Worm (Caenorhabditis elegans): ENCODE data around the gene F40F12.3.

The F40F12.3 gene

DNA sequence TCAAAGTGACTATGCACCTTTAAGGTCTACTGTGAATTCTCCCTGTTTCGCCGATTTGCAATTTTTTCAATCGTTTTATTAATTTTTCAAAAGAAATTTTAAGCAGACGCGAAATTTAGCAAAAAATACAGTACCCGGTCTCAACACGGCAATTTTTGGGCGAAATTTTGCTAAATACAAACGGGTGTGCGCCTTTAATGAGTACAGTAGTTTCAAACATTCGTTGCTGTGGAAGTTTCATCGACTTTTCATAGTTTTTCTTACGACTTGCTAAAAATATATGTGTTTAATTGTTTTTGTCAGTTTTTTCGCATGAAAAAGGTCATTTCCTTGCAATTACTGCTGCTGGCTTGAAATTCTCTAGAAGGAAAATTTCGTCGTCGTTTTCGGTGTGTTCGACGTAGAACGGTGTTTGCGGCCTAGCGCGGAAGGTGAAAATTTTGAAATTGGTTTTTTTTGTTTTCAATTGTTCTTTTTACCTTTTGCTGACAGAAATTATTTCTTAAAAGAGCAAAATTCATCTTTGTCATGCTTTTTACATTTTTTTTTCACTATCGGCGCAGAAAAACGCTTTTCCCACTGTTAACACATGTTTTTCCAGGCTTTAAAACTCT is 26.2 kb upstream of the F40F12.3 start, which contains the start of gene K03H1.7:
Gene K03H1.7 (plus strand): TSS at position 600 of the 614 bp plus-strand sequence.
- no peak for TF ChIP-seq hnd-1 (tag; optimal IDR thresholded peaks at IDR 0.05)
- TF ChIP-seq aly-1 (tag; optimal IDR thresholded peaks at IDR 0.05): no peak
- TF ChIP-seq flt-1 (GFP tag; IDR thresholded peaks at IDR 0.05): no peak
- TF ChIP-seq pes-1 (GFP tag; IDR thresholded peaks at IDR 0.05): no peak
- TF ChIP-seq ets-7 (tag; optimal IDR thresholded peaks at IDR 0.05): no peak
- no peak for TF ChIP-seq hmbx-1 (tag; optimal IDR thresholded peaks at IDR 0.05)
- no peak for TF ChIP-seq B0310.2 (tag; optimal IDR thresholded peaks at IDR 0.05)

DNA sequence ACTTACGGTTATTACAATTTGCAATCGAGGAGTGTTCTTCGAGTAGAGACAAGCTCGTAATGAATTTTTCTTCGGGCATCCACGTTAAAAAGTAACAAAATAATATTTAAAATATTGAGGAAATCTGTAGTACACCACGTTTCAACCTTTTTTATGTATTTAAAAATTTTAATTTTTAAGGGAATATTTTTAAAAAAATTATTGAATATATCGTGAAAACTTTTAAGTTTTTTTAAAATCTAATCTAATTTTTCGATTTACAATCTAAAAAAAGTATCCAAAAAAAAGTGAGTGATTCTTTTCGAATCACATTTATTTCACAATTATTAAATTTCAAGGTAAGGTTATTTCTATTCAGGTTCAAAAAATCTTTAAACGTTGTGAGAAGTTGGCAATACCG is 24.1 kb upstream of the F40F12.3 start, which contains the start of gene gln-2:
Gene gln-2 (minus strand): TSS at position 101 of the 400 bp plus-strand sequence.
- TF ChIP-seq hmbx-1 (tag; optimal IDR thresholded peaks at IDR 0.05): no peak

DNA sequence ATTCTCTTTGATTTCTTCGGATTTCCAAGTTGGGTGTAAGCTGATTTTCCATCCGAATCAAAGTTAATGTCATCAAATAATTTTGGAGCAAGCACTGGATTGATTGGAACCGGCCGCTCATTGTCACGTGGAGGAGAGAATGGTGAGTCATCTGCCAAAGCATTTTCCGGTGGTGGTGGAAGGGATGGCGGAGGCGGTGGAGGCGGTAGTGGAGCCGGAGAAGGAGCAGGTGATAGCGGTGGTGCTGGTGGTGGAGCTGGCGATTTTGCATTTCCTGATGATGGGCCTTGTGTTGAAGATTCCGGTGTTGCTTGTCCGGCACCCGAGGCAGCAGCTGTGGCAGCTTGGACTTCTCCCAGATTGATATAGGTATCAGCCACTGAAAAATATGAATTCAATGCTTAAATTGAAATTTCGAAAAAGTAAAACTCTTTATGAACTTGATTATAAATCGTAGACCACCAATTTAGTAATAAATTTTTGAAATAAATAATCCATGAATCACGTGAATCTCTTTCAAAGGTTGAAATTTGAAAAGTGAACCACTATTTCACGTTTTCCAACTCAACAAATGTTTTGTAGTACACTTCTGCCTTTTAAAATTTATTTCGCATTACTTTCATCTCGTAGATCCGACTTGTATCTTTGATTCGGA is 20.5 kb upstream of the F40F12.3 start, which contains the start of the genes K03H1.9 and K03H1.12:
Gene K03H1.9 (minus strand): TSS at position 471 of the 655 bp plus-strand sequence.
Gene K03H1.12 (plus strand): TSS at position 605 of the 655 bp plus-strand sequence.
- no peak for TF ChIP-seq ama-1 (optimal IDR thresholded peaks at IDR 0.05)

DNA sequence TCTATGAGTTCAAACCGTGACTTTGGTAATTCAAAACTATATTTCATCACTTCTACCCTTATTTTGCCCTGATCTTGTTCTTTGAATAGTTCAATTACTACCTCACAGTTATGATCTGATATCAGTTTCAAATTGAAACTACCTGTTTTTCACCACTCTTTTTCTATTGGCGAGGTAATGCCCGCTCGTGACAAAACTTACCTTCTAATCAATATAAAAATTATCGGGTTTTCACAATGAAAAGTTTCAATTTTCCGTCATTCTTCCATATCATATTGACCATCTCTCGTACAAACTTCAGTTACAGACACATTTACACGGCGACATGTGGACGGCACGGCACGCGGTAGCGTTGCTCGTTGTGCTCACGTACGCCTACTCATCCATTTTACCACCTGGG is 11.4 kb upstream of the F40F12.3 start, which contains the start of gene dec-7:
Gene dec-7 (plus strand): TSS at position 308 of the 400 bp plus-strand sequence.
- TF ChIP-seq flt-1 (GFP tag; IDR thresholded peaks at IDR 0.05) (no peak), pes-1 (GFP tag; IDR thresholded peaks at IDR 0.05) (no peak), ceh-13 (GFP tag; optimal IDR thresholded peaks at IDR 0.05) (no peak), scrt-1 (GFP tag; IDR thresholded peaks at IDR 0.05) (no peak)

- no peak for TF ChIP-seq tbx-37 (GFP tag; conservative IDR thresholded peaks at IDR 0.05)
Observed at ce11 chrIII:9930406-9930805, 9.7 kb upstream of the F40F12.3 start.

DNA sequence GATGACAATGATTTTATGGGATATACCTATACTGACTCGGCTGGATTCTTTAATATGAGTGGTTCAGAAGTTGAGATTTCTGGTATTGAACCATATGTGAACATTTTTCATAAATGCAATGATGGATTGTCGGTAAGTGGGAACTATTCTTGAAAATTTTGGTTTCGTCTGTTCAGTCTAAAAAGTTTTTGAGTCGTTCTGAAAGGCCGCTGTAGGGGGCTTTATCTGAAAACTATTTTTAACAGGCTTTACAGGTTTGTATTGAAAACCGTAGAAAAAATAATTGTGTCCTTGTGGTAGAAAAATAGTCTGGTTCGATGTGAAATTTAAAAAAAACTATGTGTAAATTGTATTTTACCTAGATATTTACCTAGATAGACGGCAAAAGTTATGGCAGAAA is 8.9 kb upstream of the F40F12.3 start:
- no peak for TF ChIP-seq pes-1 (GFP tag; IDR thresholded peaks at IDR 0.05)
- no peak for TF ChIP-seq ets-7 (tag; optimal IDR thresholded peaks at IDR 0.05)
- no peak for TF ChIP-seq tbx-37 (GFP tag; conservative IDR thresholded peaks at IDR 0.05)
- TF ChIP-seq hnd-1 (tag; optimal IDR thresholded peaks at IDR 0.05): no peak
- no peak for TF ChIP-seq B0310.2 (tag; optimal IDR thresholded peaks at IDR 0.05)
- no peak for TF ChIP-seq sea-1 (GFP tag; conservative IDR thresholded peaks at IDR 0.05)
- no peak for TF ChIP-seq ceh-36 (tag; optimal IDR thresholded peaks at IDR 0.05)
- no peak for TF ChIP-seq hmg-4 (GFP tag; optimal IDR thresholded peaks at IDR 0.05)
- TF ChIP-seq tbx-11 (GFP tag; IDR thresholded peaks at IDR 0.05): no peak
- TF ChIP-seq tra-4 (tag; optimal IDR thresholded peaks at IDR 0.05): no peak
- TF ChIP-seq flt-1 (GFP tag; IDR thresholded peaks at IDR 0.05): no peak
- TF ChIP-seq F13C5.2 (tag; optimal IDR thresholded peaks at IDR 0.05): no peak
- no peak for TF ChIP-seq aly-1 (tag; optimal IDR thresholded peaks at IDR 0.05)
- no peak for TF ChIP-seq ama-1 (optimal IDR thresholded peaks at IDR 0.05)
- TF ChIP-seq ceh-13 (GFP tag; optimal IDR thresholded peaks at IDR 0.05): no peak
- TF ChIP-seq hmbx-1 (tag; optimal IDR thresholded peaks at IDR 0.05): no peak
- TF ChIP-seq scrt-1 (GFP tag; IDR thresholded peaks at IDR 0.05): no peak

DNA sequence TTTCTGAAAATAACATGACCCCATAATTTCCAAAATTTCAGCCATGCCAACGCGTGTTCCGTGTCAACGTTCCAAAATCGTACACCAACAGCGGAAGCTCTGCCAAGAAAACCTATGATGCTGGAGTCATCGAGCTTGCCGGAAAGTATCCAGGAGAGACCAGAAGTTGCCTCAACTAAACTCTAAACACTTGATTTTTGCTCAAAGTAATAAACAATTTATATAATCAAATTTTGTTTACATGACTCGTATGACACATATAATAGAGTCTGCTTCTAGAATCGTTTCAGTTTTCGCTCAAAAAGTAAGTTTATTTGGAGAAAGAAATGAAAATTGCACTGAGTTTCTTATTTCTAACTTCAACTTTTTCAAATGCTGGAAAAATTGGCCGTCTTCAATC is 8.1 kb upstream of the F40F12.3 start, which contains the start of gene ttr-1:
Gene ttr-1 (plus strand): TSS at position 301 of the 400 bp plus-strand sequence.
- no peak for TF ChIP-seq pes-1 (GFP tag; IDR thresholded peaks at IDR 0.05)

DNA sequence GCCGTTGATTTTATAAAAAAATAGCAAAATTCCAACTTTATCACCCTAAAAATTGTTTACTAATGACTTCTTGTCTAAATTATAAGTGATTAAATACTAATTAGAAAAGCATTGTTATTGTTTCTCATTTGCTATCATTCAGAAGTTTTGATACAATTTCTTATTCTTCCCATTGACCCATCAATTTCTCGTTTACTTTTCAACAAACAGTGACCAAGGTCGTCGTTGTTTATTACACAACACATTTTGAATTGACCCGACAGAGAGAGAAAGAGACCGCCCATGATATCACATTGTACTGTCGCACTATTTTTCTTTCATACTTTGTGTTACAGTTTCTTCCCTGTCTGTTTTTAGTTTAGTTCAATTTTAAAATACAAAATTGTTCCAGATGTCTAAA is 6.7 kb upstream of the F40F12.3 start, which contains the start of gene ttr-2:
Gene ttr-2 (plus strand): TSS at position 392 of the 400 bp plus-strand sequence.
- TF ChIP-seq hmg-4 (GFP tag; optimal IDR thresholded peaks at IDR 0.05): no peak
- TF ChIP-seq pes-1 (GFP tag; IDR thresholded peaks at IDR 0.05): no peak
- no peak for TF ChIP-seq tbx-11 (GFP tag; IDR thresholded peaks at IDR 0.05)
- TF ChIP-seq sea-1 (GFP tag; conservative IDR thresholded peaks at IDR 0.05): no peak
- no peak for TF ChIP-seq ceh-36 (tag; optimal IDR thresholded peaks at IDR 0.05)
- no peak for TF ChIP-seq ets-7 (tag; optimal IDR thresholded peaks at IDR 0.05)
- no peak for TF ChIP-seq aly-1 (tag; optimal IDR thresholded peaks at IDR 0.05)
- no peak for TF ChIP-seq B0310.2 (tag; optimal IDR thresholded peaks at IDR 0.05)
- no peak for TF ChIP-seq flt-1 (GFP tag; IDR thresholded peaks at IDR 0.05)

DNA sequence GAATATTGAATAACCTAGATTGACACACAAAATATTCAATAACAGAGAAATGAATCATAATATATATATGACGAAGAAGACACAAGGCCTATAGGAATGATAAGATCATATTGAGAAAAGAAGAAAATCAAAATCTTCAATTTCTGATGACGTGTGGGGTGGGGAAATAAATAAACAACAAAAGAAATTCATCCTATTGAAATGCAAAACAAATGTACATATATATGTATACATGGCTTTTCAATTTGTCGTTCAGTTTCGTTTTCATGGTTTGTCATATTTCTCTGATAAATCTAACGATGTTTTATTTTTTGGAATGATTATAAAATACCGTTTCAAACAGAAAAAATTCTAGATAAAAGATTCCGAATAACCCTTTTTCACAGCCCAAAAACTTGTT is 6.0 kb upstream of the F40F12.3 start, which contains the start of gene ttr-3:
Gene ttr-3 (minus strand): TSS at position 101 of the 400 bp plus-strand sequence.
- TF ChIP-seq ceh-13 (GFP tag; optimal IDR thresholded peaks at IDR 0.05) (no peak), pes-1 (GFP tag; IDR thresholded peaks at IDR 0.05) (no peak), F13C5.2 (tag; optimal IDR thresholded peaks at IDR 0.05) (no peak), hnd-1 (tag; optimal IDR thresholded peaks at IDR 0.05) (no peak), sea-1 (GFP tag; conservative IDR thresholded peaks at IDR 0.05) (no peak), tra-4 (tag; optimal IDR thresholded peaks at IDR 0.05) (no peak), tbx-37 (GFP tag; conservative IDR thresholded peaks at IDR 0.05) (no peak), tbx-11 (GFP tag; IDR thresholded peaks at IDR 0.05) (no peak), scrt-1 (GFP tag; IDR thresholded peaks at IDR 0.05) (no peak), aly-1 (tag; optimal IDR thresholded peaks at IDR 0.05) (no peak), ets-7 (tag; optimal IDR thresholded peaks at IDR 0.05) (no peak), ceh-36 (tag; optimal IDR thresholded peaks at IDR 0.05) (no peak), flt-1 (GFP tag; IDR thresholded peaks at IDR 0.05) (no peak), hmbx-1 (tag; optimal IDR thresholded peaks at IDR 0.05) (no peak), ama-1 (optimal IDR thresholded peaks at IDR 0.05) (no peak), B0310.2 (tag; optimal IDR thresholded peaks at IDR 0.05) (no peak), hmg-4 (GFP tag; optimal IDR thresholded peaks at IDR 0.05) (no peak)
